Fruit fly (Drosophila melanogaster): Measurements from ENCODE around the gene Cep290.

DNA sequence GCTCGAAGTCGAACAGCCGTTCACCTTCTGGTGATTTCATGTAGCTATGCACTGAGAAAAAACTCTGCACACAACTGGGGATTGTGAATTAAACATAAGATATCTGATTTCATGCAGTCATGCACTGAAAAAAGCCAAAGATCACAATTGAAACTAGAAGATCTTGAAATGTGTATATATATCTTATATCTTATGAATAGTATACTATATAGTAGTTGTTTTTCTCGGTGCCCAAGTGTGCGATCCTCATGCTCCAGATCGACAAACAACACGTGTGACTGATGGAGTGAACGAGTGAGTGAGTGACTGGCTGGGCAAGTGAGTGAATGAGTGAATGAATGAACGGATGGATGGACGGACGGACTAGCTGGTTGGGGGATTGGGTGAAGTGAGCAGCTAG is 21.8 kb upstream of the Cep290 start:
- TF ChIP-seq CG1620 (GFP tag; optimal IDR thresholded peaks at IDR 0.05) (no peak), toe (GFP tag; optimal IDR thresholded peaks at IDR 0.05) (no peak), kay (GFP tag; ENCODE audit: borderline replicate concordance) (no peak), CG11617 (GFP tag; optimal IDR thresholded peaks at IDR 0.05) (no peak), Mnt (GFP tag; optimal IDR thresholded peaks at IDR 0.05) (no peak), cic (GFP tag; optimal IDR thresholded peaks at IDR 0.05) (no peak), ovo (GFP tag; optimal IDR thresholded peaks at IDR 0.05) (no peak), Crg-1 (GFP tag; optimal IDR thresholded peaks at IDR 0.05) (no peak), tj (GFP tag; optimal IDR thresholded peaks at IDR 0.05) (no peak), CG14711 (tag; optimal IDR thresholded peaks at IDR 0.05) (no peak), Hr96 (GFP tag; optimal IDR thresholded peaks at IDR 0.05) (no peak)

All from whole organism, adult.